Worm (Caenorhabditis elegans) whole organism, young adult: ENCODE results near the gene F20D1.3.

Experiments
- B0261.1 ChIP-seq: sonication (generic microtip); optimal IDR thresholded peaks from 2 replicates; lab custom pipeline; 2016; ENCODE audit warnings: mild to moderate bottlenecking, missing genetic modification characterization, moderate library complexity, missing compliant biosample characterization
- B0336.3 ChIP-seq: fragments of 200-800 bp; sonication (Bioruptor generic); IDR thresholded peaks from 2 replicates; pipeline ENCODE4 v1.3.6; 2022; ENCODE audit warnings: missing genetic modification characterization, missing compliant biosample characterization
- T26A5.8 ChIP-seq: sonication (generic microtip); optimal IDR thresholded peaks from 2 replicates; lab custom pipeline; 2016; ENCODE audit warnings: missing genetic modification characterization, missing compliant biosample characterization
- Y67H2A.10 ChIP-seq: fragments of 200-800 bp; sonication (Bioruptor generic); conservative IDR thresholded peaks from 2 replicates; pipeline ENCODE4 v1.3.6; 2022; ENCODE audit warnings: missing genetic modification reagents, missing genetic modification characterization, missing compliant biosample characterization
- ama-1 ChIP-seq, 3 experiments: fragments of 150-350 bp in 1 of 3; sonication (generic microtip) in 2 of 3; optimal IDR thresholded peaks; 2 replicates each; lab custom pipeline; 2014 to 2018; ENCODE audit warnings: missing biosample characterization in 2 of 3, missing genetic modification characterization in 2 of 3, missing genetic modification reagents in 2 of 3
- ekl-4 ChIP-seq: fragments of 200-800 bp; sonication (Bioruptor generic); IDR thresholded peaks from 2 replicates; pipeline ENCODE4 v1.3.6; 2022; ENCODE audit warnings: missing genetic modification reagents, missing genetic modification characterization, missing compliant biosample characterization
- hmg-20 ChIP-seq: fragments of 200-800 bp; sonication (Bioruptor generic); IDR thresholded peaks from 2 replicates; pipeline ENCODE4 v1.3.6; 2022; ENCODE audit warnings: missing genetic modification reagents, missing genetic modification characterization, missing compliant biosample characterization
- lin-35 ChIP-seq, 3 experiments: fragments of 150-350 bp in 2 of 3; sonication (generic microtip) in 1 of 3; optimal IDR thresholded peaks; 2 replicates each; lab custom pipeline; 2014 to 2018; ENCODE audit warnings: missing biosample characterization in 3 of 3, missing genetic modification characterization in 3 of 3, missing genetic modification reagents in 3 of 3
- nfyb-1 ChIP-seq: fragments of 200-800 bp; sonication (Bioruptor generic); IDR thresholded peaks from 2 replicates; pipeline ENCODE4 v1.3.6; 2022; ENCODE audit warnings: missing genetic modification reagents, missing genetic modification characterization, missing compliant biosample characterization
- sea-2 ChIP-seq: fragments of 200-800 bp; sonication (Bioruptor generic); IDR thresholded peaks from 2 replicates; pipeline ENCODE4 v1.3.6; 2022; ENCODE audit warnings: missing genetic modification characterization, missing compliant biosample characterization
- unc-130 ChIP-seq: sonication (generic microtip); optimal IDR thresholded peaks from 2 replicates; lab custom pipeline; 2016; ENCODE audit warnings: missing genetic modification reagents, missing genetic modification characterization, missing compliant biosample characterization

- TF ChIP-seq sea-2 (GFP tag; lab: Robert Waterston, UW): no peak
- TF ChIP-seq Y67H2A.10 (GFP tag; lab: Robert Waterston, UW): no peak
- TF ChIP-seq B0336.3: no peak
- TF ChIP-seq nfyb-1 (GFP tag; lab: Robert Waterston, UW): no peak
- TF ChIP-seq hmg-20 (GFP tag; lab: Robert Waterston, UW): no peak
- TF ChIP-seq lin-35 (GFP tag; optimal IDR thresholded peaks at IDR 0.05; lab: Kevin White, UChicago): no peak
- no peak for TF ChIP-seq ekl-4 (GFP tag; lab: Robert Waterston, UW)
- no peak for TF ChIP-seq unc-130 (GFP tag; lab: Kevin White, UChicago)
- no peak for TF ChIP-seq ama-1 (optimal IDR thresholded peaks at IDR 0.05; lab: Kevin White, UChicago)
- no peak for TF ChIP-seq ama-1 (GFP tag; optimal IDR thresholded peaks at IDR 0.05; lab: Kevin White, UChicago)
- TF ChIP-seq T26A5.8 (tag; lab: Kevin White, UChicago): no peak
- TF ChIP-seq B0261.1 (tag; lab: Kevin White, UChicago): no peak
Observed at ce11 chrX:14982525-14982924, 6.6 kb downstream of the F20D1.3 start, which contains the start of gene plp-2.
